Fruit fly (Drosophila melanogaster) whole organism, embryonic: Measurements from ENCODE around the gene CG10984.

ENCODE experiments used
- Antp ChIP-seq: fragments of 200-800 bp; sonication (Bioruptor generic); optimal IDR thresholded peaks from 3 replicates; lab custom pipeline; 2016; ENCODE audit warnings: missing biosample characterization, missing genetic modification characterization
- Asciz ChIP-seq: fragments of 200-800 bp; sonication (Bioruptor generic); optimal IDR thresholded peaks from 2 replicates; lab custom pipeline; 2017; ENCODE audit warnings: missing biosample characterization, mild to moderate bottlenecking, missing genetic modification characterization, missing genetic modification reagents
- BEAF-32 ChIP-seq: fragments of 200-800 bp; sonication (Bioruptor generic); optimal IDR thresholded peaks from 3 replicates; lab custom pipeline; 2017; ENCODE audit warnings: missing biosample characterization, missing genetic modification characterization, mild to moderate bottlenecking, moderate library complexity, missing genetic modification reagents
- Bgb ChIP-seq: fragments of 200-800 bp; sonication (Bioruptor generic); IDR thresholded peaks from 2 replicates; pipeline ENCODE4 v1.3.6; 2022; ENCODE audit warnings: missing biosample characterization, missing genetic modification characterization; ENCODE audit not compliant: partially characterized antibody
- BtbVII ChIP-seq: fragments of 200-800 bp; sonication (Bioruptor generic); optimal IDR thresholded peaks from 3 replicates; lab custom pipeline; 2017; ENCODE audit warnings: missing biosample characterization, mild to moderate bottlenecking, missing genetic modification characterization
- CG10431 ChIP-seq: fragments of 200-800 bp; sonication (Bioruptor generic); optimal IDR thresholded peaks from 3 replicates; lab custom pipeline; 2018; ENCODE audit warnings: missing biosample characterization, mild to moderate bottlenecking, missing genetic modification characterization
- CG10565 ChIP-seq: fragments of 200-800 bp; sonication (Bioruptor generic); optimal IDR thresholded peaks from 3 replicates; lab custom pipeline; 2016; ENCODE audit warnings: missing biosample characterization, mild to moderate bottlenecking, missing genetic modification characterization
- CG12071 ChIP-seq: fragments of 200-800 bp; sonication (Bioruptor generic); optimal IDR thresholded peaks from 3 replicates; lab custom pipeline; 2018; ENCODE audit warnings: missing biosample characterization, mild to moderate bottlenecking, missing genetic modification characterization
- CG14014 ChIP-seq: fragments of 200-800 bp; sonication (Bioruptor generic); IDR thresholded peaks from 2 replicates; pipeline ENCODE4 v1.3.6; 2022; ENCODE audit warnings: missing biosample characterization, missing genetic modification characterization
- CG14441 ChIP-seq: fragments of 200-800 bp; sonication (Bioruptor generic); IDR thresholded peaks from 2 replicates; pipeline ENCODE4 v1.3.6; 2022; ENCODE audit warnings: missing biosample characterization, missing genetic modification characterization
- CG14860 ChIP-seq: fragments of 200-800 bp; sonication (Bioruptor generic); IDR thresholded peaks from 3 replicates; pipeline ENCODE4 v1.3.6; 2022; ENCODE audit warnings: missing biosample characterization, missing genetic modification characterization; ENCODE audit not compliant: partially characterized antibody
- CG15011 ChIP-seq: fragments of 200-800 bp; sonication (Bioruptor generic); optimal IDR thresholded peaks from 3 replicates; lab custom pipeline; 2018; ENCODE audit warnings: missing biosample characterization, mild to moderate bottlenecking, missing genetic modification characterization
- CG1647 ChIP-seq: fragments of 200-800 bp; sonication (Bioruptor generic); optimal IDR thresholded peaks from 3 replicates; lab custom pipeline; 2016; ENCODE audit warnings: missing biosample characterization, missing genetic modification characterization
- CG16815 ChIP-seq: fragments of 200-800 bp; sonication (Bioruptor generic); optimal IDR thresholded peaks from 3 replicates; lab custom pipeline; 2017; ENCODE audit warnings: missing biosample characterization, mild to moderate bottlenecking, missing genetic modification characterization
- CG17359 ChIP-seq: fragments of 200-800 bp; sonication (Bioruptor generic); optimal IDR thresholded peaks from 3 replicates; lab custom pipeline; 2018; ENCODE audit warnings: missing biosample characterization, mild to moderate bottlenecking, missing genetic modification characterization, moderate library complexity
- CG17361 ChIP-seq: fragments of 200-800 bp; sonication (Bioruptor generic); IDR thresholded peaks from 3 replicates; pipeline ENCODE4 v1.3.6; 2022; ENCODE audit warnings: missing biosample characterization, missing genetic modification characterization
- CG32772 ChIP-seq: fragments of 200-800 bp; sonication (Bioruptor generic); IDR thresholded peaks from 2 replicates; pipeline ENCODE4 v1.3.6; 2022; ENCODE audit warnings: missing biosample characterization, missing genetic modification characterization
- CG33557 ChIP-seq: fragments of 200-800 bp; sonication (Bioruptor generic); optimal IDR thresholded peaks from 2 replicates; lab custom pipeline; 2019; ENCODE audit warnings: missing biosample characterization, mild to moderate bottlenecking, missing genetic modification characterization, moderate library complexity
- CG34422 ChIP-seq: fragments of 200-800 bp; sonication (Bioruptor generic); IDR thresholded peaks from 3 replicates; pipeline ENCODE4 v1.3.6; 2022; ENCODE audit warnings: missing biosample characterization, missing genetic modification characterization
- CG42726 ChIP-seq: fragments of 200-800 bp; sonication (Bioruptor generic); IDR thresholded peaks from 2 replicates; pipeline ENCODE4 v1.3.6; 2022; ENCODE audit warnings: missing biosample characterization, missing genetic modification characterization; ENCODE audit not compliant: partially characterized antibody
- CG5953 ChIP-seq: fragments of 200-800 bp; sonication (Bioruptor generic); IDR thresholded peaks from 2 replicates; pipeline ENCODE4 v1.3.6; 2022; ENCODE audit warnings: missing biosample characterization, missing genetic modification characterization
- CG9609 ChIP-seq: fragments of 200-800 bp; sonication (Bioruptor generic); optimal IDR thresholded peaks from 3 replicates; lab custom pipeline; 2016; ENCODE audit warnings: missing biosample characterization, missing genetic modification characterization
- CG9932 ChIP-seq: fragments of 200-800 bp; sonication (Bioruptor generic); IDR thresholded peaks from 2 replicates; pipeline ENCODE4 v1.3.6; 2022; ENCODE audit warnings: missing biosample characterization, missing genetic modification characterization
- CkIIα-i1 ChIP-seq: fragments of 200-800 bp; sonication (Bioruptor generic); IDR thresholded peaks from 2 replicates; pipeline ENCODE4 v1.3.6; 2022; ENCODE audit warnings: missing biosample characterization, missing genetic modification characterization
- CrebB ChIP-seq: fragments of 200-800 bp; sonication (Bioruptor generic); optimal IDR thresholded peaks from 3 replicates; lab custom pipeline; 2018; ENCODE audit warnings: missing biosample characterization, mild to moderate bottlenecking, missing genetic modification characterization
- Dfd ChIP-seq, 2 experiments: fragments of >200 bp; optimal IDR thresholded peaks; 2 replicates each; lab custom pipeline; 2017; ENCODE audit warnings: missing biosample characterization in 2 of 2, missing genetic modification characterization in 2 of 2
- Doc2 ChIP-seq: fragments of 200-800 bp; sonication (Bioruptor generic); IDR thresholded peaks from 2 replicates; pipeline ENCODE4 v1.3.6; 2022; ENCODE audit warnings: missing biosample characterization, missing genetic modification characterization
- E2f1 ChIP-seq: fragments of 200-800 bp; sonication (Bioruptor generic); IDR thresholded peaks from 2 replicates; pipeline ENCODE4 v1.3.6; 2022; ENCODE audit warnings: missing biosample characterization, missing genetic modification characterization
- E2f2 ChIP-seq: fragments of 200-800 bp; sonication (Bioruptor generic); IDR thresholded peaks from 2 replicates; pipeline ENCODE4 v1.3.6; 2022; ENCODE audit warnings: missing biosample characterization, missing genetic modification characterization
- Eip74EF ChIP-seq, 2 experiments: fragments of 200-800 bp in 1 of 2; fragments of >200 bp in 1 of 2; sonication (Bioruptor generic) in 1 of 2; optimal IDR thresholded peaks; 2 replicates each; lab custom pipeline; 2017 to 2019; ENCODE audit warnings: missing biosample characterization in 2 of 2, missing genetic modification characterization in 2 of 2, mild to moderate bottlenecking in 1 of 2, moderate library complexity in 1 of 2
- Ets97D ChIP-seq: fragments of 200-800 bp; sonication (Bioruptor generic); optimal IDR thresholded peaks from 3 replicates; lab custom pipeline; 2016; ENCODE audit warnings: missing biosample characterization, missing genetic modification characterization
- Nf-YC ChIP-seq: fragments of 200-800 bp; optimal IDR thresholded peaks from 3 replicates; lab custom pipeline; 2019; ENCODE audit warnings: missing biosample characterization, mild to moderate bottlenecking, missing genetic modification characterization, moderate library complexity
- Pdp1 ChIP-seq, 2 experiments: fragments of 200-800 bp; sonication (Bioruptor generic); optimal IDR thresholded peaks; 3 replicates each; lab custom pipeline; 2016; ENCODE audit warnings: missing biosample characterization in 2 of 2, missing genetic modification characterization in 2 of 2, mild to moderate bottlenecking in 1 of 2, moderate library complexity in 1 of 2
- Spps ChIP-seq: fragments of 200-800 bp; sonication (Bioruptor generic); optimal IDR thresholded peaks from 2 replicates; lab custom pipeline; 2018; ENCODE audit warnings: missing biosample characterization, mild to moderate bottlenecking, missing genetic modification characterization
- Taf1 ChIP-seq: fragments of 200-800 bp; sonication (Bioruptor generic); IDR thresholded peaks from 2 replicates; pipeline ENCODE4 v1.3.6; 2022; ENCODE audit warnings: missing biosample characterization, missing genetic modification characterization
- Xrp1 ChIP-seq: fragments of 200-800 bp; sonication (Bioruptor generic); IDR thresholded peaks from 2 replicates; pipeline ENCODE4 v1.3.6; 2022; ENCODE audit warnings: missing biosample characterization, missing genetic modification characterization
- abd-A ChIP-seq: fragments of 200-800 bp; sonication (Bioruptor generic); optimal IDR thresholded peaks from 3 replicates; lab custom pipeline; 2019; ENCODE audit warnings: missing biosample characterization, mild to moderate bottlenecking, missing genetic modification characterization, moderate library complexity
- br ChIP-seq: fragments of >200 bp; optimal IDR thresholded peaks from 2 replicates; lab custom pipeline; 2017
- cas ChIP-seq: fragments of 200-800 bp; sonication (Bioruptor generic); IDR thresholded peaks from 2 replicates; pipeline ENCODE4 v1.3.6; 2022; ENCODE audit warnings: missing biosample characterization, missing genetic modification characterization
- crol ChIP-seq: fragments of 200-800 bp; sonication (Bioruptor generic); IDR thresholded peaks from 2 replicates; pipeline ENCODE4 v1.3.6; 2022; ENCODE audit warnings: missing biosample characterization, missing genetic modification characterization
- dm ChIP-seq: fragments of 200-800 bp; sonication (Bioruptor generic); optimal IDR thresholded peaks from 3 replicates; lab custom pipeline; 2016; ENCODE audit warnings: missing biosample characterization, missing genetic modification characterization
- exex ChIP-seq: fragments of 200-800 bp; sonication (Bioruptor generic); optimal IDR thresholded peaks from 4 replicates; lab custom pipeline; 2018; ENCODE audit warnings: missing biosample characterization, mild to moderate bottlenecking, missing genetic modification characterization, moderate library complexity
- ham ChIP-seq: fragments of 200-800 bp; sonication (Bioruptor generic); IDR thresholded peaks from 2 replicates; pipeline ENCODE4 v1.3.6; 2022; ENCODE audit warnings: missing biosample characterization, missing genetic modification characterization
- her ChIP-seq: fragments of 200-800 bp; sonication (Bioruptor generic); optimal IDR thresholded peaks from 2 replicates; lab custom pipeline; 2016; ENCODE audit warnings: missing biosample characterization, missing genetic modification characterization
- lbe ChIP-seq: fragments of 200-800 bp; sonication (Bioruptor generic); optimal IDR thresholded peaks from 2 replicates; lab custom pipeline; 2016; ENCODE audit warnings: missing biosample characterization, mild to moderate bottlenecking, missing genetic modification characterization
- odd ChIP-seq: fragments of 200-800 bp; sonication (Bioruptor generic); optimal IDR thresholded peaks from 2 replicates; lab custom pipeline; 2017; ENCODE audit warnings: missing biosample characterization, mild to moderate bottlenecking, missing genetic modification characterization
- sens-2 ChIP-seq: fragments of 200-800 bp; sonication (Bioruptor generic); IDR thresholded peaks from 2 replicates; pipeline ENCODE4 v1.3.6; 2022; ENCODE audit warnings: missing biosample characterization, missing genetic modification characterization
- tio ChIP-seq: fragments of 200-800 bp; sonication (Bioruptor generic); optimal IDR thresholded peaks from 2 replicates; lab custom pipeline; 2017; ENCODE audit warnings: missing biosample characterization, missing genetic modification characterization, inconsistent platforms
- vvl ChIP-seq: fragments of 200-800 bp; sonication (Bioruptor generic); IDR thresholded peaks from 2 replicates; pipeline ENCODE4 v1.3.6; 2022; ENCODE audit warnings: missing biosample characterization, missing genetic modification characterization

The CG10984 gene

dm6 chr3L:12796077-12796641, 46.2 kb downstream of the CG10984 start (continued):
- TF ChIP-seq CG17361 (GFP tag; lab: Robert Waterston, UW) = no peak
- TF ChIP-seq Xrp1 = no peak
- TF ChIP-seq Eip74EF (GFP tag; optimal IDR thresholded peaks at IDR 0.05; lab: Kevin White, UChicago) = no peak
- no peak for TF ChIP-seq CG9932 (GFP tag; lab: Robert Waterston, UW)
- TF ChIP-seq CG32772 = no peak
- no peak for TF ChIP-seq CkIIα-i1 (GFP tag; lab: Robert Waterston, UW)
- no peak for TF ChIP-seq CG34422 (GFP tag; lab: Robert Waterston, UW)
- TF ChIP-seq BtbVII (GFP tag; lab: Kevin White, UChicago) = no peak
- TF ChIP-seq Dfd (GFP tag; optimal IDR thresholded peaks at IDR 0.05; lab: Kevin White, UChicago) = no peak
- TF ChIP-seq lbe (GFP tag; lab: Kevin White, UChicago) = no peak
- no peak; the same call in 1 of the 2 replicates for TF ChIP-seq Bgb (GFP tag; lab: Robert Waterston, UW)
- TF ChIP-seq Pdp1 (GFP tag; optimal IDR thresholded peaks at IDR 0.05; lab: Kevin White, UChicago) = peak in 1 of 2 experiments; percentile 57
- peak; percentile 22; the same call in 1 of the 2 replicates for TF ChIP-seq E2f1 (GFP tag; lab: Robert Waterston, UW)
- TF ChIP-seq CrebB (tag; lab: Kevin White, UChicago) = peak; percentile 13
- no peak for TF ChIP-seq Asciz
- TF ChIP-seq ham (GFP tag; lab: Robert Waterston, UW) = no peak
- no peak for TF ChIP-seq CG10431 (GFP tag; lab: Kevin White, UChicago)
- no peak for TF ChIP-seq CG14014 (GFP tag; lab: Robert Waterston, UW)
- TF ChIP-seq CG15011 (GFP tag; lab: Kevin White, UChicago) = no peak
- no peak for TF ChIP-seq dm (GFP tag; lab: Kevin White, UChicago)
- TF ChIP-seq CG33557 (GFP tag; lab: Kevin White, UChicago) = no peak
- TF ChIP-seq BEAF-32 (GFP tag; lab: Kevin White, UChicago) = no peak
- no peak for TF ChIP-seq CG10565 (GFP tag; lab: Kevin White, UChicago)
- TF ChIP-seq her (GFP tag; lab: Kevin White, UChicago) = no peak
- peak; percentile 83 for TF ChIP-seq crol (GFP tag; lab: Robert Waterston, UW)
- TF ChIP-seq CG1647 (GFP tag; lab: Kevin White, UChicago) = no peak
- TF ChIP-seq sens-2 (GFP tag; lab: Robert Waterston, UW) = no peak
- TF ChIP-seq Doc2 (GFP tag; lab: Robert Waterston, UW) = no peak
- TF ChIP-seq E2f2 (GFP tag; lab: Robert Waterston, UW) = no peak
- TF ChIP-seq cas (GFP tag; lab: Robert Waterston, UW) = no peak
- no peak for TF ChIP-seq CG42726 (GFP tag; lab: Robert Waterston, UW)
- no peak for TF ChIP-seq CG9609
- no peak for TF ChIP-seq CG16815 (GFP tag; lab: Kevin White, UChicago)
- TF ChIP-seq Spps = no peak
- TF ChIP-seq CG14441 (GFP tag; lab: Robert Waterston, UW) = 0 out of 2 replicates have a peak, but pooled peaks have one; percentile 8
- TF ChIP-seq exex (tag; lab: Kevin White, UChicago) = no peak
- no peak for TF ChIP-seq Antp (GFP tag; lab: Kevin White, UChicago)
- no peak for TF ChIP-seq CG17359 (tag; lab: Kevin White, UChicago)
- TF ChIP-seq vvl = no peak
- no peak for TF ChIP-seq CG12071 (GFP tag; lab: Kevin White, UChicago)
- TF ChIP-seq odd (GFP tag; lab: Kevin White, UChicago) = no peak
- TF ChIP-seq CG14860 = no peak
- no peak for TF ChIP-seq CG5953 (GFP tag; lab: Robert Waterston, UW)
- TF ChIP-seq tio = no peak
- TF ChIP-seq Taf1 = no peak
- no peak for TF ChIP-seq Ets97D (GFP tag; lab: Kevin White, UChicago)
- TF ChIP-seq abd-A (tag; lab: Kevin White, UChicago) = peak; percentile 35
- no peak for TF ChIP-seq br
- no peak for TF ChIP-seq Nf-YC (tag; lab: Kevin White, UChicago)
